Worm (Caenorhabditis elegans) whole organism, late embryonic: Measurements from ENCODE around the gene snai-1.
A peak's percentile ranks its signal among the peaks of the same experiment; 100 is the strongest.

Experiments
- C08G9.2 ChIP-seq: sonication (generic microtip); optimal IDR thresholded peaks from 2 replicates; lab custom pipeline; 2016; ENCODE audit warnings: mild to moderate bottlenecking, missing genetic modification characterization, moderate library complexity, missing compliant biosample characterization
- F13H6.1 ChIP-seq: sonication (generic microtip); optimal IDR thresholded peaks from 2 replicates; lab custom pipeline; 2016; ENCODE audit warnings: missing genetic modification characterization, missing compliant biosample characterization
- K02D7.2 ChIP-seq: sonication (generic microtip); optimal IDR thresholded peaks from 2 replicates; lab custom pipeline; 2017; ENCODE audit warnings: mild to moderate bottlenecking, missing genetic modification characterization, missing compliant biosample characterization
- T23F11.4 ChIP-seq: fragments of 200-800 bp; sonication (Bioruptor generic); optimal IDR thresholded peaks from 2 replicates; lab custom pipeline; 2018; ENCODE audit warnings: mild to moderate bottlenecking, missing genetic modification characterization, missing compliant biosample characterization
- Y22D7AL.16 ChIP-seq: sonication (generic microtip); optimal IDR thresholded peaks from 2 replicates; lab custom pipeline; 2016; ENCODE audit warnings: missing genetic modification characterization, missing compliant biosample characterization
- ama-1 ChIP-seq: fragments of 150-350 bp; optimal IDR thresholded peaks from 2 replicates; lab custom pipeline; 2014
- ceh-14 ChIP-seq: sonication (generic microtip); optimal IDR thresholded peaks from 2 replicates; lab custom pipeline; 2016; ENCODE audit warnings: missing genotype, missing genetic modification characterization, missing compliant biosample characterization
- ceh-18 ChIP-seq: sonication (generic microtip); optimal IDR thresholded peaks from 2 replicates; lab custom pipeline; 2016; ENCODE audit warnings: missing genetic modification characterization, missing compliant biosample characterization
- ceh-19 ChIP-seq: fragments of 200-800 bp; sonication (Bioruptor generic); optimal IDR thresholded peaks from 2 replicates; lab custom pipeline; 2018; ENCODE audit warnings: mild to moderate bottlenecking, missing genetic modification characterization, missing compliant biosample characterization
- ceh-2 ChIP-seq: sonication (generic microtip); optimal IDR thresholded peaks from 2 replicates; lab custom pipeline; 2016; ENCODE audit warnings: missing genotype, missing genetic modification characterization, missing compliant biosample characterization
- ceh-24 ChIP-seq: sonication (generic microtip); optimal IDR thresholded peaks from 2 replicates; lab custom pipeline; 2016; ENCODE audit warnings: mild to moderate bottlenecking, missing genetic modification characterization, missing compliant biosample characterization
- ceh-30 ChIP-seq: fragments of 150-350 bp; optimal IDR thresholded peaks from 2 replicates; lab custom pipeline; 2014; ENCODE audit warnings: missing biosample characterization, missing genetic modification characterization
- ceh-31 ChIP-seq: sonication (generic microtip); optimal IDR thresholded peaks from 2 replicates; lab custom pipeline; 2016; ENCODE audit warnings: missing genetic modification characterization, missing compliant biosample characterization
- ceh-34 ChIP-seq: sonication (generic microtip); optimal IDR thresholded peaks from 2 replicates; lab custom pipeline; 2016; ENCODE audit warnings: mild to moderate bottlenecking, missing genetic modification characterization, missing compliant biosample characterization
- ceh-48 ChIP-seq: sonication (generic microtip); optimal IDR thresholded peaks from 2 replicates; lab custom pipeline; 2016; ENCODE audit warnings: missing genetic modification characterization, inconsistent platforms, missing compliant biosample characterization
- ceh-6 ChIP-seq: fragments of 200-800 bp; sonication (Bioruptor generic); optimal IDR thresholded peaks from 2 replicates; lab custom pipeline; 2018; ENCODE audit warnings: mild to moderate bottlenecking, missing genetic modification characterization, missing compliant biosample characterization
- ceh-9 ChIP-seq: sonication (generic microtip); optimal IDR thresholded peaks from 2 replicates; lab custom pipeline; 2016; ENCODE audit warnings: mild to moderate bottlenecking, missing genetic modification characterization, inconsistent platforms, missing compliant biosample characterization
- dmd-4 ChIP-seq: sonication (generic microtip); optimal IDR thresholded peaks from 2 replicates; lab custom pipeline; 2016; ENCODE audit warnings: borderline replicate concordance, missing genetic modification characterization, missing compliant biosample characterization
- dve-1 ChIP-seq: sonication (generic microtip); optimal IDR thresholded peaks from 2 replicates; lab custom pipeline; 2017; ENCODE audit warnings: antibody characterized with exemption, mild to moderate bottlenecking, missing genetic modification characterization, missing compliant biosample characterization
- elt-2 ChIP-seq: sonication (generic microtip); optimal IDR thresholded peaks from 2 replicates; lab custom pipeline; 2016; ENCODE audit warnings: missing genetic modification reagents, missing genetic modification characterization, missing compliant biosample characterization
- ets-4 ChIP-seq: sonication (generic microtip); optimal IDR thresholded peaks from 2 replicates; lab custom pipeline; 2016; ENCODE audit warnings: missing genetic modification characterization, missing compliant biosample characterization
- eyg-1 ChIP-seq: sonication (generic microtip); optimal IDR thresholded peaks from 2 replicates; lab custom pipeline; 2016; ENCODE audit warnings: missing genotype, missing genetic modification characterization, missing compliant biosample characterization
- fkh-6 ChIP-seq: sonication (generic microtip); optimal IDR thresholded peaks from 2 replicates; lab custom pipeline; 2016; ENCODE audit warnings: missing genetic modification characterization, missing compliant biosample characterization
- hlh-13 ChIP-seq: fragments of 200-800 bp; sonication (Bioruptor generic); optimal IDR thresholded peaks from 2 replicates; lab custom pipeline; 2018; ENCODE audit warnings: mild to moderate bottlenecking, missing genetic modification characterization, missing compliant biosample characterization
- hlh-30 ChIP-seq: sonication (generic microtip); optimal IDR thresholded peaks from 2 replicates; lab custom pipeline; 2017; ENCODE audit warnings: antibody characterized with exemption, missing genetic modification characterization, missing compliant biosample characterization; ENCODE audit not compliant: insufficient read depth
- lim-6 ChIP-seq: sonication (generic microtip); optimal IDR thresholded peaks from 2 replicates; lab custom pipeline; 2016; ENCODE audit warnings: missing genetic modification characterization, missing compliant biosample characterization
- lin-11 ChIP-seq: fragments of 200-800 bp; sonication (Bioruptor generic); optimal IDR thresholded peaks from 2 replicates; lab custom pipeline; 2018; ENCODE audit warnings: mild to moderate bottlenecking, missing genetic modification characterization, missing compliant biosample characterization
- madf-2 ChIP-seq: sonication (generic microtip); optimal IDR thresholded peaks from 2 replicates; lab custom pipeline; 2017; ENCODE audit warnings: missing genetic modification characterization, missing compliant biosample characterization
- nfya-1 ChIP-seq: sonication (generic microtip); optimal IDR thresholded peaks from 2 replicates; lab custom pipeline; 2017; ENCODE audit warnings: missing genetic modification characterization, mild to moderate bottlenecking, missing compliant biosample characterization, antibody characterized with exemption, moderate library complexity
- nhr-11 ChIP-seq: fragments of 150-350 bp; optimal IDR thresholded peaks from 2 replicates; lab custom pipeline; 2014; ENCODE audit warnings: missing biosample characterization, missing genetic modification characterization
- nhr-232 ChIP-seq: sonication (generic microtip); optimal IDR thresholded peaks from 2 replicates; lab custom pipeline; 2016; ENCODE audit warnings: missing genetic modification characterization, missing compliant biosample characterization
- npax-4 ChIP-seq: sonication (generic microtip); optimal IDR thresholded peaks from 2 replicates; lab custom pipeline; 2016; ENCODE audit warnings: missing genetic modification characterization, missing compliant biosample characterization
- odd-2 ChIP-seq: sonication (generic microtip); optimal IDR thresholded peaks from 2 replicates; lab custom pipeline; 2017; ENCODE audit warnings: antibody characterized with exemption, mild to moderate bottlenecking, missing genetic modification characterization, missing compliant biosample characterization
- pat-9 ChIP-seq: fragments of 200-800 bp; sonication (Bioruptor generic); optimal IDR thresholded peaks from 2 replicates; lab custom pipeline; 2018; ENCODE audit warnings: mild to moderate bottlenecking, missing genetic modification characterization, moderate library complexity, missing compliant biosample characterization
- pha-4 ChIP-seq: fragments of 150-350 bp; optimal IDR thresholded peaks from 2 replicates; lab custom pipeline; 2018; ENCODE audit warnings: missing biosample characterization, missing genetic modification reagents, missing genetic modification characterization
- pros-1 ChIP-seq: fragments of 150-350 bp; optimal IDR thresholded peaks from 2 replicates; lab custom pipeline; 2014; ENCODE audit warnings: missing biosample characterization, missing genetic modification reagents, missing genetic modification characterization
- rnt-1 ChIP-seq: sonication (generic microtip); optimal IDR thresholded peaks from 2 replicates; lab custom pipeline; 2016; ENCODE audit warnings: missing genetic modification characterization, missing compliant biosample characterization
- tbx-7 ChIP-seq: sonication (generic microtip); optimal IDR thresholded peaks from 2 replicates; lab custom pipeline; 2016; ENCODE audit warnings: missing genotype, missing genetic modification characterization, missing compliant biosample characterization
- unc-3 ChIP-seq, 2 experiments: fragments of 200-800 bp in 1 of 2; sonication (Bioruptor generic) in 1 of 2; sonication (generic microtip) in 1 of 2; conservative IDR thresholded peaks in 1 of 2; optimal IDR thresholded peaks in 1 of 2; 2 replicates each; pipeline versions ENCODE4 v1.3.6 to Lab custom; 2016 to 2022; ENCODE audit warnings: missing compliant biosample characterization in 2 of 2, missing genetic modification characterization in 2 of 2, missing genetic modification reagents in 1 of 2
- unc-42 ChIP-seq: sonication (generic microtip); optimal IDR thresholded peaks from 2 replicates; lab custom pipeline; 2016; ENCODE audit warnings: missing genotype, missing genetic modification characterization, missing compliant biosample characterization
- unc-55 ChIP-seq: sonication (generic microtip); optimal IDR thresholded peaks from 2 replicates; lab custom pipeline; 2017; ENCODE audit warnings: missing biosample characterization, missing genetic modification reagents, missing genetic modification characterization
- unc-86 ChIP-seq: sonication (generic microtip); optimal IDR thresholded peaks from 2 replicates; lab custom pipeline; 2016; ENCODE audit warnings: missing genetic modification characterization, missing compliant biosample characterization
- zip-5 ChIP-seq: sonication (generic microtip); optimal IDR thresholded peaks from 2 replicates; lab custom pipeline; 2016; ENCODE audit warnings: missing genetic modification characterization, missing compliant biosample characterization
- ztf-16 ChIP-seq: sonication (generic microtip); optimal IDR thresholded peaks from 2 replicates; lab custom pipeline; 2017; ENCODE audit warnings: missing genetic modification characterization, missing compliant biosample characterization

snai-1 gene

ce11 chrIV:322497-322896 is 9.0 kb upstream of the snai-1 start, which contains the start of gene grl-26 (continued):
- TF ChIP-seq ceh-14 (tag; lab: Kevin White, UChicago): peak; percentile 24
- TF ChIP-seq C08G9.2 (tag; lab: Kevin White, UChicago): peak; percentile 57
- TF ChIP-seq ets-4 (tag; lab: Kevin White, UChicago): no peak
- no peak for TF ChIP-seq ceh-9 (tag; lab: Kevin White, UChicago)
- TF ChIP-seq ceh-19 (GFP tag; lab: Kevin White, UChicago): peak; percentile 76
- no peak for TF ChIP-seq eyg-1 (tag; lab: Kevin White, UChicago)
- peak; percentile 35 for TF ChIP-seq ceh-34
- TF ChIP-seq unc-42: no peak
- peak; percentile 14 for TF ChIP-seq npax-4
- TF ChIP-seq hlh-13 (GFP tag; lab: Kevin White, UChicago): peak; percentile 38
- TF ChIP-seq ceh-6 (GFP tag; lab: Kevin White, UChicago): peak; percentile 57
- peak; percentile 30 for TF ChIP-seq F13H6.1 (tag; lab: Kevin White, UChicago)
- peak; percentile 41 for TF ChIP-seq Y22D7AL.16 (tag; lab: Kevin White, UChicago)
- peak; percentile 59 for TF ChIP-seq dmd-4
- peak; percentile 10 for TF ChIP-seq lin-11
- no peak for TF ChIP-seq ceh-24 (tag; lab: Kevin White, UChicago)
- no peak for TF ChIP-seq unc-3 (GFP tag; conservative IDR thresholded peaks at IDR 0.05; lab: Robert Waterston, UW)
- TF ChIP-seq unc-3 (tag; optimal IDR thresholded peaks at IDR 0.05; lab: Kevin White, UChicago): no peak
- peak; percentile 53 for TF ChIP-seq ceh-18 (tag; lab: Kevin White, UChicago)
- no peak for TF ChIP-seq ama-1 (lab: Kevin White, UChicago)
- TF ChIP-seq, all 69 proteins: peak for 40

DNA sequence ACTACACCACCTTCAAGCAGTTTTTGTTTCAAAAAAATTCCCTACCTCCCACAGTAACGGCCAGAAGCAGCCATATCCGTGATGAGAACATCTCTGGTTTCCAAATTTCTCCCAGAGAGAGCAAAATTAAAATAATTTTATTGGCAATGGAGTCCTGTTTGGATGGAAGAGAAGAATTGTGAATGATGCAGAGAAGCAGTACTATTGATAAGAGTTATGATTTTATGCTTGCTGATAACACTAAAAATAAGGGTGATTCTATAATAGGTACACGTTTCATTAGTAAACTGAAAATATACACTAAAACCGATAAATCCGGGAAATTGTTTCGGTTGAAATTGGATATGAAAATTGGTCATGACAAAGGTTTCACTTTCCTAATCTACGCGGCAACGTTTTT is 6.9 kb upstream of the snai-1 start, which contains the start of gene dsc-4:
Gene dsc-4, minus strand, starts transcription at position 165 of the 400 bp plus-strand sequence.
- peak; percentile 52 for TF ChIP-seq elt-2 (tag; lab: Kevin White, UChicago)
- TF ChIP-seq odd-2 (tag; lab: Kevin White, UChicago): no peak

DNA sequence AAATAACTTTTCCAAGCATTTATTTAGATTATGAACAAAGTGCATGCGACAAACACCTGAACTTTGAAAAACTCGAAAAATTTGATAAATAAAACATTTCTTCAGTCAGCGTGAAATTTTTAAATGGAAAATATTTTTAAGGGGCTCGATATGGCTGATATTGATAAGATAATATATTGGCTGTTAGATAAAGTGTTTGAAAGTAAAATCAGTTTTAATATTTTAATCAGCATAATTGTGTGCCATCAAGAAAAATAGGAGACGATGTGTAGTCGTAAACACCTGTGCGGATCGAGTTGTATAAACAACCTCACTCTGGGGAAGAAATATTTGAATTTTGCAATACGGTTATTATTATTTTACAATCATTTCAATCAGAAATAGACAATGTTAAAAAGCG is 6.1 kb upstream of the snai-1 start:
- no peak for TF ChIP-seq ceh-2 (tag; lab: Kevin White, UChicago)
- TF ChIP-seq odd-2 (tag; lab: Kevin White, UChicago): no peak
- TF ChIP-seq unc-3 (GFP tag; conservative IDR thresholded peaks at IDR 0.05; lab: Robert Waterston, UW): no peak
- no peak for TF ChIP-seq unc-3 (tag; optimal IDR thresholded peaks at IDR 0.05; lab: Kevin White, UChicago)
- no peak for TF ChIP-seq hlh-30
- no peak for TF ChIP-seq ceh-24 (tag; lab: Kevin White, UChicago)
- no peak for TF ChIP-seq lim-6 (tag; lab: Kevin White, UChicago)
- no peak for TF ChIP-seq elt-2 (tag; lab: Kevin White, UChicago)
- TF ChIP-seq T23F11.4 (GFP tag; lab: Kevin White, UChicago): no peak
- no peak for TF ChIP-seq ceh-30
- no peak for TF ChIP-seq ceh-34
- no peak for TF ChIP-seq ceh-31 (tag; lab: Kevin White, UChicago)
- no peak for TF ChIP-seq rnt-1 (tag; lab: Kevin White, UChicago)
- TF ChIP-seq dmd-4: no peak
- TF ChIP-seq Y22D7AL.16 (tag; lab: Kevin White, UChicago): no peak

- TF ChIP-seq tbx-7 (tag; lab: Kevin White, UChicago) (no peak), dve-1 (no peak), ama-1 (lab: Kevin White, UChicago) (no peak), K02D7.2 (tag; lab: Kevin White, UChicago) (no peak), unc-86 (no peak), unc-55 (GFP tag; lab: Kevin White, UChicago) (peak; percentile 57), C08G9.2 (tag; lab: Kevin White, UChicago) (no peak), unc-3 (GFP tag; conservative IDR thresholded peaks at IDR 0.05; lab: Robert Waterston, UW) (no peak), unc-3 (tag; optimal IDR thresholded peaks at IDR 0.05; lab: Kevin White, UChicago) (no peak)
Measured at ce11 chrIV:314475-314874, 960 bp upstream of the snai-1 start.

- no peak for TF ChIP-seq zip-5 (tag; lab: Kevin White, UChicago)
- no peak for TF ChIP-seq nfya-1 (tag; lab: Kevin White, UChicago)
- no peak for TF ChIP-seq fkh-6 (tag; lab: Kevin White, UChicago)
- TF ChIP-seq nhr-232 (tag; lab: Kevin White, UChicago): no peak
- TF ChIP-seq nhr-11: no peak
- TF ChIP-seq pat-9 (tag; lab: Kevin White, UChicago): no peak
- TF ChIP-seq npax-4: no peak
- TF ChIP-seq hlh-30: no peak
- TF ChIP-seq madf-2 (tag; lab: Kevin White, UChicago): no peak
- no peak for TF ChIP-seq F13H6.1 (tag; lab: Kevin White, UChicago)
- TF ChIP-seq ceh-34: no peak
- no peak for TF ChIP-seq ztf-16 (tag; lab: Kevin White, UChicago)
- no peak for TF ChIP-seq ceh-14 (tag; lab: Kevin White, UChicago)
- no peak for TF ChIP-seq pha-4 (tag; lab: Kevin White, UChicago)
- no peak for TF ChIP-seq ceh-30
- TF ChIP-seq ceh-48 (tag; lab: Kevin White, UChicago): no peak
- TF ChIP-seq pros-1 (tag; lab: Kevin White, UChicago): no peak
- TF ChIP-seq ceh-6 (GFP tag; lab: Kevin White, UChicago): no peak
Measured at ce11 chrIV:309526-309925, 4.0 kb downstream of the snai-1 start.
